In the genomic region with DNA sequence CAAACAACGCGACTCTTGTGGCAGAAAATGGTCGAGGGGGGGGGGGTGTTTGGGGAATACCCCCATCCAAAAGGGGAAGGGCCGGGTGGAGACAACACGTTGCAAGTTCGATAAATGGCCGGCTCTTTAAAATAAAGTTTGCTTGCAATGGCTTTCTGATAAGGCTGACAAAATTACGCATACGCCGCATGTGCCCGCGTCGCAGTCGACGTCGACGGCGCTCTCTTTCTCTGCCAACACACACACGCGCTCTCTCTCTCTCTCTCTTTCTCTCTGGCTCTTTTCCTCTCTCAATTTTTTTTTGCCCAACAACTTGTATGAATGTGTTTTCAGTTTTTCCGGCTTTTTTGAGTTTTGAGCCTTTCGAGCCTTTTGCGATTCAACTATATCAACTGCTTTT, we compare ENCODE assay signal across 3 fruit fly cellular contexts.
A peak's percentile ranks its signal among the peaks of the same experiment; 100 is the strongest.
TF ChIP-seq lines count a peak whose summit lies in the region.

No protein-coding gene starts in this region.

- TF ChIP-seq CTCF in whole organism, embryonic (GFP tag; optimal IDR thresholded peaks at IDR 0.05; lab: Kevin White, UChicago), result no peak

TF ChIP-seq in whole organism, 6 proteins besides CTCF, POLR2A, EP300 and RAD21:
- TF ChIP-seq EcR (GFP tag; optimal IDR thresholded peaks at IDR 0.05; lab: Kevin White, UChicago) (no peak), pan (optimal IDR thresholded peaks at IDR 0.05; lab: Kevin White, UChicago) (no peak), usp (GFP tag; optimal IDR thresholded peaks at IDR 0.05; lab: Kevin White, UChicago) (no peak), Dll (optimal IDR thresholded peaks at IDR 0.05; lab: Kevin White, UChicago) (peak; percentile 73), psq (optimal IDR thresholded peaks at IDR 0.05; lab: Kevin White, UChicago) (no peak), CG8478 (optimal IDR thresholded peaks at IDR 0.05; lab: Kevin White, UChicago) (no peak)

TF ChIP-seq in whole organism, embryonic, 481 proteins besides CTCF, POLR2A, EP300 and RAD21:
- TF ChIP-seq Dll (GFP tag; IDR thresholded peaks at IDR 0.05; lab: Robert Waterston, UW; ENCODE audit: partially characterized antibody) (0 out of 4 replicates have a peak, but pooled peaks have one; percentile 27), CG13287 (GFP tag; IDR thresholded peaks at IDR 0.05; lab: Robert Waterston, UW; ENCODE audit: partially characterized antibody) (peak; percentile 33; the same call in 1 of the 2 replicates), fu2 (GFP tag; optimal IDR thresholded peaks at IDR 0.05; lab: Kevin White, UChicago) (no peak), lab (GFP tag; optimal IDR thresholded peaks at IDR 0.05; lab: Kevin White, UChicago) (no peak), CG30431 (GFP tag; optimal IDR thresholded peaks at IDR 0.05; lab: Kevin White, UChicago) (no peak), NFAT (GFP tag; IDR thresholded peaks at IDR 0.05; lab: Robert Waterston, UW) (no peak), scrt (GFP tag; optimal IDR thresholded peaks at IDR 0.05; lab: Kevin White, UChicago) (peak; percentile 31), bab2 (GFP tag; optimal IDR thresholded peaks at IDR 0.05; lab: Kevin White, UChicago) (no peak), yki (optimal IDR thresholded peaks at IDR 0.05; lab: Kevin White, UChicago) (peak; percentile 40), Adf1 (GFP tag; IDR thresholded peaks at IDR 0.05; lab: Robert Waterston, UW) (peak; percentile 92), ken (GFP tag; IDR thresholded peaks at IDR 0.05; lab: Robert Waterston, UW) (no peak), CG7372 (GFP tag; IDR thresholded peaks at IDR 0.05; lab: Robert Waterston, UW) (peak; percentile 63), Lhr (GFP tag; optimal IDR thresholded peaks at IDR 0.05; lab: Kevin White, UChicago) (no peak), Trl (optimal IDR thresholded peaks at IDR 0.05; lab: Kevin White, UChicago) (peak; percentile 78 to 94), Trl (GFP tag; optimal IDR thresholded peaks at IDR 0.05; lab: Kevin White, UChicago) (no peak)

TF ChIP-seq in whole organism, pupa, 21 proteins besides CTCF, POLR2A, EP300 and RAD21:
- TF ChIP-seq CG12605 (GFP tag; IDR thresholded peaks at IDR 0.05; lab: Robert Waterston, UW) (peak; percentile 68; the same call in 1 of the 2 replicates), CG32121 (GFP tag; IDR thresholded peaks at IDR 0.05; lab: Robert Waterston, UW) (no peak), CG14655 (GFP tag; optimal IDR thresholded peaks at IDR 0.05; lab: Kevin White, UChicago) (no peak), rn (GFP tag; IDR thresholded peaks at IDR 0.05; lab: Robert Waterston, UW) (no peak)
